Worm (Caenorhabditis elegans): ENCODE data around the gene Y54F10BM.9.

ce11 chrIII:2310996-2311395 lies 6.3 kb upstream of the Y54F10BM.9 start:
- TF ChIP-seq ceh-45 (GFP tag; IDR thresholded peaks at IDR 0.05) (no peak), elt-2 (tag; optimal IDR thresholded peaks at IDR 0.05) (peak; percentile 16), dmd-4 (tag; optimal IDR thresholded peaks at IDR 0.05; ENCODE audit: borderline replicate concordance) (no peak), pqm-1 (tag; optimal IDR thresholded peaks at IDR 0.05) (no peak)

All from whole organism, late embryonic.